Fruit fly (Drosophila melanogaster): ENCODE measurements around the gene Pdp.

Pdp gene

DNA sequence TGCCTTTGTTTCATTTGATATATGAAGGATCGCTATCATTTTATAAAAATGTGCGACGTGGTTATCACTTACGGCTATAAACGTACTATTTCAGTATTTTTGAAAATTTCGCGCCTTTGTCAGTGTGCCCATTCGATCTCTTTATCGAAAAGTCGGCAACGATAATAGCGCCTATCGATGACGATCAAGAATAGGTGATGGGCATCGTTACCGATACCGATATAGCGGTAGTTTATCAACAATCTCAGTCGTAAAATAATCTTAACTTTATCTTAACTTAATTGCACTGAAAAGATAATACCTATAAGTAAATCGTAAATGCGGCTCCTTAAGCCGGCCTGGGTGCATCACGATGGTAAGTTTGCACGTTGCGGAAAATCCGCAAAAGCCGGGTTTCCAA lies 12.5 kb downstream of the Pdp start, which contains the start of gene Hira (continued):
- TF ChIP-seq CG10431 (GFP tag; optimal IDR thresholded peaks at IDR 0.05) (no peak), fd3F (GFP tag; optimal IDR thresholded peaks at IDR 0.05) (no peak), dmrt99B (tag; optimal IDR thresholded peaks at IDR 0.05) (no peak), CG34224 (GFP tag; IDR thresholded peaks at IDR 0.05; ENCODE audit: partially characterized antibody) (peak; percentile 91), CG3065 (GFP tag; optimal IDR thresholded peaks at IDR 0.05) (no peak), inv (GFP tag; IDR thresholded peaks at IDR 0.05; ENCODE audit: partially characterized antibody) (peak; percentile 70), B-H2 (GFP tag; optimal IDR thresholded peaks at IDR 0.05) (peak; percentile 14), Mrtf (GFP tag; IDR thresholded peaks at IDR 0.05) (no peak), CG13894 (tag; optimal IDR thresholded peaks at IDR 0.05) (no peak), chn (GFP tag; optimal IDR thresholded peaks at IDR 0.05) (no peak), CG3281 (GFP tag; optimal IDR thresholded peaks at IDR 0.05) (no peak), Doc2 (GFP tag; IDR thresholded peaks at IDR 0.05) (no peak), twi (tag; optimal IDR thresholded peaks at IDR 0.05) (no peak), pfk (GFP tag; optimal IDR thresholded peaks at IDR 0.05) (no peak), gfzf (GFP tag; optimal IDR thresholded peaks at IDR 0.05) (peak; percentile 74), CG8944 (GFP tag; optimal IDR thresholded peaks at IDR 0.05) (no peak), Sox100B (GFP tag; optimal IDR thresholded peaks at IDR 0.05) (no peak)

DNA sequence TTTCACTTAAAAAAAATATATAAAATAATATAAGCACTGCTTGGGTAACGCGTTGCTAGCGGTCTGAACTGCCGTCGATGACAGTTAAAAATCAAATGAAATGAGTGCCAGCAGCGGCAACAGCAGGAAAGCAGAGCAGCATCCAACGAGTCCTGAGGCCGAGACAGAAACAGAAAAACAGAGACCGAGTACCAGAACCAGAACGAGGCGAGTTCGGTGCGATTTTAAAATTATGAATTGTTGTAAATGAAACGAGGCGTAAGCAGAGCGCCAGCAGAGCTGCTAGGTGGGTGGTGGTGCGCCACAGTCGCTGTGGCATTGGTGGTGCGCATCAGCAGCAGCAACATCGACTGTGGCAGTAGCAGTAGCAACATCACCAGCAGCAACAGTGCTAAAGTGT lies 16.6 kb downstream of the Pdp start, which contains the start of gene CG15478:
CG15478 (minus strand) TSS at position 101 of the 400 bp plus-strand sequence.
- TF ChIP-seq seq (GFP tag; IDR thresholded peaks at IDR 0.05) = no peak
- no peak for TF ChIP-seq zen (tag; optimal IDR thresholded peaks at IDR 0.05)
- TF ChIP-seq ftz-f1 (GFP tag; optimal IDR thresholded peaks at IDR 0.05) = no peak
- no peak for TF ChIP-seq CG8290 (GFP tag; optimal IDR thresholded peaks at IDR 0.05)
- TF ChIP-seq CG8290 (tag; optimal IDR thresholded peaks at IDR 0.05) = no peak
- no peak for TF ChIP-seq BEAF-32 (GFP tag; optimal IDR thresholded peaks at IDR 0.05)
- TF ChIP-seq Ssrp (tag; optimal IDR thresholded peaks at IDR 0.05) = no peak
- TF ChIP-seq unc-4 (GFP tag; IDR thresholded peaks at IDR 0.05; ENCODE audit: partially characterized antibody) = no peak
- no peak for TF ChIP-seq CG14014 (GFP tag; IDR thresholded peaks at IDR 0.05)
- TF ChIP-seq CG10274 (GFP tag; optimal IDR thresholded peaks at IDR 0.05) = no peak
- no peak for TF ChIP-seq CG15601 (tag; optimal IDR thresholded peaks at IDR 0.05)

DNA sequence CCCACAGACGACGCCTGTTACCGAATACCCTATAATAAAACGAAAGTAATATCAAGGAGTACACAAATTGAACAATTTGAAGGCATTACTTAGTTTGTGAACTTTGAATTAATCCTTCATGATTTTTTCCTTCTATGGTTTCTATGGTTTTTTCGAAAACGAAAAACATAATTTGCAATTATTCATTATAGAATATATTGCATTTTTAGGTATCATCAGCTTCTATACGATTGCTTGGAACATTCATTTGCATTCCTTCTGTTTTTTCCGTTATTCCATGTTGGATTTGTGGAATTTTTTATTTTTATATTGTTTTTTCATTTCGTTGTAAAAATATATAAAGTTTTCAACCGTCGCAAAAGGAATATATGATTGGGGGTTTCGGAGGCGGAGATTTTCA lies 19.0 kb downstream of the Pdp start:
- TF ChIP-seq Hand (GFP tag; optimal IDR thresholded peaks at IDR 0.05) (no peak), ttk (GFP tag; IDR thresholded peaks at IDR 0.05) (no peak), CG2678 (tag; optimal IDR thresholded peaks at IDR 0.05) (peak; percentile 26), CG2202 (tag; optimal IDR thresholded peaks at IDR 0.05) (no peak), CG2120 (GFP tag; optimal IDR thresholded peaks at IDR 0.05) (peak; percentile 14), lab (GFP tag; optimal IDR thresholded peaks at IDR 0.05) (peak; percentile 7), CG31388 (GFP tag; optimal IDR thresholded peaks at IDR 0.05) (no peak), CG11504 (tag; optimal IDR thresholded peaks at IDR 0.05) (peak; percentile 11), CG11093 (GFP tag; IDR thresholded peaks at IDR 0.05) (no peak), CG18599 (GFP tag; optimal IDR thresholded peaks at IDR 0.05) (peak; percentile 14), Fer3 (tag; optimal IDR thresholded peaks at IDR 0.05) (no peak), grau (tag; optimal IDR thresholded peaks at IDR 0.05) (peak; percentile 8), gem (tag; optimal IDR thresholded peaks at IDR 0.05) (peak; percentile 40), Hr51 (GFP tag; optimal IDR thresholded peaks at IDR 0.05) (peak in 1 of 2 experiments; percentile 2), D19B (GFP tag; optimal IDR thresholded peaks at IDR 0.05) (peak; percentile 56), seq (GFP tag; IDR thresholded peaks at IDR 0.05) (no peak), CG12744 (GFP tag; optimal IDR thresholded peaks at IDR 0.05) (no peak), ATbp (GFP tag; optimal IDR thresholded peaks at IDR 0.05) (no peak), stwl (tag; optimal IDR thresholded peaks at IDR 0.05) (no peak), Atf-2 (GFP tag; optimal IDR thresholded peaks at IDR 0.05) (no peak), D19A (tag; optimal IDR thresholded peaks at IDR 0.05) (peak; percentile 24), row (GFP tag; IDR thresholded peaks at IDR 0.05) (peak; percentile 45; the same call in 2 of the 3 replicates)
